Fruit fly (Drosophila melanogaster) whole organism: ENCODE data around the gene CG12236.

Source experiments
- Dll ChIP-seq: fragments of >200 bp; optimal IDR thresholded peaks from 2 replicates; lab custom pipeline; 2017
- EcR ChIP-seq, 2 experiments: fragments of >200 bp; optimal IDR thresholded peaks; 2 replicates each; lab custom pipeline; 2017; ENCODE audit warnings: missing biosample characterization in 2 of 2, missing genetic modification characterization in 2 of 2, missing genetic modification reagents in 2 of 2
- pan ChIP-seq: fragments of >200 bp; optimal IDR thresholded peaks from 2 replicates; lab custom pipeline; 2017
- psq ChIP-seq: fragments of >200 bp; optimal IDR thresholded peaks from 2 replicates; lab custom pipeline; 2017
- usp ChIP-seq: fragments of >200 bp; optimal IDR thresholded peaks from 2 replicates; lab custom pipeline; 2017; ENCODE audit warnings: missing biosample characterization, missing genetic modification characterization, mixed read lengths

- TF ChIP-seq usp (GFP tag; lab: Kevin White, UChicago) (no peak), Dll (lab: Kevin White, UChicago) (no peak), psq (lab: Kevin White, UChicago) (no peak), EcR (GFP tag; optimal IDR thresholded peaks at IDR 0.05; lab: Kevin White, UChicago) (no peak), pan (lab: Kevin White, UChicago) (no peak)
These were observed 40.0 kb downstream of the CG12236 start, which contains the start of gene CG6041 for dm6 chrX:5947870-5948498.
